Fruit fly (Drosophila melanogaster) S2 (cell line): ENCODE measurements around the gene Elp3.

Experiments
- CG8478 ChIP-seq: fragments of >200 bp; optimal IDR thresholded peaks from 2 replicates; lab custom pipeline; 2018
- CTCF ChIP-seq, 2 experiments: fragments of >200 bp; optimal IDR thresholded peaks; 2 replicates each; lab custom pipeline; 2018

DNA sequence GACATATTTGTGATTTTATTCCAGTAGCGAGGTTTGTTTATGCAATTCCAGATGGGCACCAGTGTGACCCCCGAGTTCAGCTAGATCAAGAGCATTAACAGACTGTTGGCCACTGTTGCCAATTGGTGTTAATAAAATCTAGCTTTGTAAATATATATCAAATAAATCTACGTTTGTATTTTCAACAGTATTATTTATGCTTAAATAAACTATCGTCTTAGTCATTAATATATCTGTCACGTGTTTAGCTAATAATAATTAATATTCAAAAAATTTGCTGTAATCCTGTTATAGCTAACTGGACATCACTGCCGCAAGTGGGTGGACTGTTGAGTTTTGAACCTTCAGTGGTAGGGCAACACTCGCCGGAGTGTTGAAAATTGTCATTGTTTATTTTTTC is 15.0 kb downstream of the Elp3 start, which contains the start of the genes mRpL27 and CG15435:
- TF ChIP-seq CTCF (optimal IDR thresholded peaks at IDR 0.05; lab: Kevin White, UChicago) (no peak), CG8478 (lab: Kevin White, UChicago) (no peak)
